Worm (Caenorhabditis elegans): ENCODE measurements around the gene set-19.

- no peak for TF ChIP-seq him-1 (tag; optimal IDR thresholded peaks at IDR 0.05)
- TF ChIP-seq dao-5 (tag; optimal IDR thresholded peaks at IDR 0.05), result no peak
Measured at ce11 chrX:5695416-5695815, 15.4 kb upstream of the set-19 start.
